Worm (Caenorhabditis elegans) whole organism, L4 larva: ENCODE data around the gene srd-3.

Experiments used
- ama-1 ChIP-seq: fragments of 150-350 bp; optimal IDR thresholded peaks from 2 replicates; lab custom pipeline; 2014; ENCODE audit warnings: inconsistent platforms, mixed read lengths
- cey-2 ChIP-seq: sonication (generic microtip); optimal IDR thresholded peaks from 3 replicates; lab custom pipeline; 2017; ENCODE audit warnings: missing genetic modification characterization, mild to moderate bottlenecking, missing compliant biosample characterization, antibody characterized with exemption, borderline replicate concordance; ENCODE audit not compliant: insufficient read depth
- dpl-1 ChIP-seq: fragments of 150-350 bp; optimal IDR thresholded peaks from 2 replicates; lab custom pipeline; 2014; ENCODE audit warnings: missing biosample characterization, missing genetic modification reagents, missing genetic modification characterization
- jun-1 ChIP-seq: fragments of 150-350 bp; optimal IDR thresholded peaks from 2 replicates; lab custom pipeline; 2014; ENCODE audit warnings: missing biosample characterization, missing genetic modification reagents, missing genetic modification characterization
- lin-15B ChIP-seq: fragments of 150-350 bp; sonication (generic microtip); optimal IDR thresholded peaks from 3 replicates; lab custom pipeline; 2014; ENCODE audit warnings: missing biosample characterization, missing genetic modification characterization
- mep-1 ChIP-seq: fragments of 150-350 bp; sonication (generic microtip); optimal IDR thresholded peaks from 3 replicates; lab custom pipeline; 2014; ENCODE audit warnings: missing biosample characterization, missing genetic modification characterization
- mxl-2 ChIP-seq: fragments of 200-800 bp; sonication (Bioruptor generic); conservative IDR thresholded peaks from 2 replicates; pipeline ENCODE4 v1.3.6; 2022; ENCODE audit warnings: missing genetic modification reagents, missing genetic modification characterization, missing compliant biosample characterization
- nhr-11 ChIP-seq: fragments of 150-350 bp; optimal IDR thresholded peaks from 2 replicates; lab custom pipeline; 2014; ENCODE audit warnings: missing biosample characterization, missing genetic modification characterization
- nhr-76 ChIP-seq: fragments of 150-350 bp; optimal IDR thresholded peaks from 2 replicates; lab custom pipeline; 2014; ENCODE audit warnings: missing biosample characterization, missing genetic modification characterization
- nhr-77 ChIP-seq: fragments of 150-350 bp; optimal IDR thresholded peaks from 2 replicates; lab custom pipeline; 2014; ENCODE audit warnings: missing biosample characterization, missing genetic modification characterization
- snpc-4 ChIP-seq: fragments of 150-350 bp; optimal IDR thresholded peaks from 2 replicates; lab custom pipeline; 2014; ENCODE audit warnings: missing biosample characterization, missing genetic modification characterization
- spr-3 ChIP-seq: fragments of 200-800 bp; sonication (Bioruptor generic); optimal IDR thresholded peaks from 2 replicates; lab custom pipeline; 2018; ENCODE audit warnings: mild to moderate bottlenecking, missing genetic modification characterization, missing compliant biosample characterization
- unc-39 ChIP-seq: sonication (generic microtip); optimal IDR thresholded peaks from 2 replicates; lab custom pipeline; 2017; ENCODE audit warnings: missing biosample characterization, missing genetic modification characterization
- unc-62 ChIP-seq, 3 experiments: fragments of 150-350 bp in 1 of 3; sonication (generic microtip); optimal IDR thresholded peaks in 2 of 3; peaks in 1 of 3; 1 replicate in 1 of 3; 2 replicates in 2 of 3; lab custom pipeline; 2014 to 2017; ENCODE audit warnings: missing biosample characterization in 3 of 3, missing genetic modification characterization in 3 of 3, missing genetic modification reagents in 3 of 3, missing genotype in 1 of 3

ce11 chrII:91419-91818 lies 37.4 kb downstream of the srd-3 start, which contains the start of gene mcat-1:
- TF ChIP-seq unc-62 (GFP tag; optimal IDR thresholded peaks at IDR 0.05 in 1 of 2; lab: Kevin White, UChicago) (peak in 1 of 2 experiments; percentile 49), unc-62 (tag; optimal IDR thresholded peaks at IDR 0.05; lab: Kevin White, UChicago) (no peak), cey-2 (tag; lab: Kevin White, UChicago) (no peak), mxl-2 (GFP tag; lab: Robert Waterston, UW) (no peak), spr-3 (GFP tag; lab: Kevin White, UChicago) (no peak), nhr-11 (tag; lab: Kevin White, UChicago) (no peak), dpl-1 (no peak), snpc-4 (tag; lab: Kevin White, UChicago) (no peak), lin-15B (tag; lab: Kevin White, UChicago) (no peak), unc-39 (tag; lab: Kevin White, UChicago) (no peak), nhr-76 (tag; lab: Kevin White, UChicago) (no peak), ama-1 (lab: Kevin White, UChicago) (no peak), nhr-77 (tag; lab: Kevin White, UChicago) (no peak), jun-1 (tag; lab: Kevin White, UChicago) (no peak), mep-1 (tag; lab: Kevin White, UChicago) (no peak)
